Worm (Caenorhabditis elegans) whole organism, mixed stage, embryonic: ENCODE measurements around the gene pgap-2.

ENCODE experiments used
- bed-3 ChIP-seq: fragments of 200-800 bp; sonication (Bioruptor generic); optimal IDR thresholded peaks from 3 replicates; lab custom pipeline; 2018; ENCODE audit warnings: mild to moderate bottlenecking, missing genetic modification characterization, moderate library complexity, missing compliant biosample characterization
- ceh-39 ChIP-seq: fragments of 150-350 bp; optimal IDR thresholded peaks from 2 replicates; lab custom pipeline; 2014; ENCODE audit warnings: missing biosample characterization, missing genetic modification characterization
- ces-1 ChIP-seq: fragments of 150-350 bp; optimal IDR thresholded peaks from 2 replicates; lab custom pipeline; 2014; ENCODE audit warnings: missing biosample characterization, missing genetic modification reagents, missing genetic modification characterization
- elt-1 ChIP-seq: sonication (generic microtip); optimal IDR thresholded peaks from 2 replicates; lab custom pipeline; 2017; ENCODE audit warnings: missing genetic modification characterization, mild to moderate bottlenecking, missing compliant biosample characterization, antibody characterized with exemption, moderate library complexity, borderline replicate concordance; ENCODE audit not compliant: insufficient read depth
- elt-3 ChIP-seq: fragments of 150-350 bp; optimal IDR thresholded peaks from 2 replicates; lab custom pipeline; 2014; ENCODE audit warnings: missing biosample characterization, missing genetic modification characterization
- lin-13 ChIP-seq: fragments of 150-350 bp; optimal IDR thresholded peaks from 2 replicates; lab custom pipeline; 2014; ENCODE audit warnings: missing biosample characterization, missing genetic modification characterization
- nhr-2 ChIP-seq: fragments of 150-350 bp; optimal IDR thresholded peaks from 2 replicates; lab custom pipeline; 2014; ENCODE audit warnings: missing biosample characterization, missing genetic modification characterization
- nhr-28 ChIP-seq: fragments of 150-350 bp; optimal IDR thresholded peaks from 2 replicates; lab custom pipeline; 2014; ENCODE audit warnings: missing biosample characterization, missing genetic modification characterization
- nhr-76 ChIP-seq: sonication (generic microtip); optimal IDR thresholded peaks from 2 replicates; lab custom pipeline; 2017; ENCODE audit warnings: missing biosample characterization, missing genetic modification characterization
- pha-4 ChIP-seq: fragments of 150-350 bp; optimal IDR thresholded peaks from 2 replicates; lab custom pipeline; 2018; ENCODE audit warnings: missing biosample characterization, missing genetic modification reagents, missing genetic modification characterization
- unc-39 ChIP-seq: fragments of 150-350 bp; optimal IDR thresholded peaks from 2 replicates; lab custom pipeline; 2014; ENCODE audit warnings: missing biosample characterization, missing genetic modification characterization
- unc-62 ChIP-seq: fragments of 150-350 bp; optimal IDR thresholded peaks from 2 replicates; lab custom pipeline; 2014; ENCODE audit warnings: missing biosample characterization, missing genetic modification reagents, missing genetic modification characterization
- ztf-11 ChIP-seq: fragments of 150-350 bp; optimal IDR thresholded peaks from 2 replicates; lab custom pipeline; 2014; ENCODE audit warnings: missing biosample characterization, missing genetic modification characterization

- no peak for TF ChIP-seq nhr-2 (tag; lab: Kevin White, UChicago)
- TF ChIP-seq elt-3 (tag; lab: Kevin White, UChicago): no peak
- TF ChIP-seq elt-1 (tag; lab: Kevin White, UChicago): no peak
- TF ChIP-seq ces-1: no peak
- TF ChIP-seq bed-3 (GFP tag; lab: Kevin White, UChicago): no peak
- TF ChIP-seq lin-13: no peak
- no peak for TF ChIP-seq nhr-28 (tag; lab: Kevin White, UChicago)
- no peak for TF ChIP-seq ztf-11 (tag; lab: Kevin White, UChicago)
- no peak for TF ChIP-seq ceh-39 (tag; lab: Kevin White, UChicago)
- no peak for TF ChIP-seq unc-62
- TF ChIP-seq pha-4 (tag; lab: Kevin White, UChicago): no peak
- no peak for TF ChIP-seq nhr-76 (tag; lab: Kevin White, UChicago)
- TF ChIP-seq unc-39: no peak
Measured at ce11 chrIII:4703932-4704454, 1.3 kb upstream of the pgap-2 start, which contains the start of the genes clp-2 and mrpl-16.
